Worm (Caenorhabditis elegans): ENCODE measurements around the gene C05E11.3.

Gene C05E11.3

DNA sequence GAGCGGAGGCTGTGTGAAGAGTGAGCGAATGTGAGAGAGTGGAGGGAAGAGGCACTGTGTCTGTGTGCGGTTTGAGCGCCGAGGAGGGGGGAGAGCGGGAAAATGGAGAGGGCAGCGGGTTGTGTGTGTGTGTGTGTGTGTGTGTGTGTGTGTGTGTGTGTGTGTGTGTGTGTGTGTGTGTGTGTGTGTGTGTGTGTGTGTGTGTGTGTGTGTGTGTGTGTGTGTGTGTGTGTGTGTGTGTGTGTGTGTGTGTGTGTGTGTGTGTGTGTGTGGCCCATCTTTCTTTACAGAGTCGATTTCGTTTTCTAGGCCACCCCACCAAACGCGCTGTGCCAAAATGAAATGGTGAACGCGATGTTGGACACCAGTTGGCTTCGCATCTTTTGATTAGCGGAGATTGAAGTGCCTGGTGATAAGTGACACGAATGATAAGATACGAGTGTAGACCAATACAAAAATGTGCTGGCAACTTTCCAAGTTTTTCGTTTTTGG, 28.4 kb downstream of the C05E11.3 start (continued):
- TF ChIP-seq zip-4 (GFP tag; optimal IDR thresholded peaks at IDR 0.05) (peak; percentile 82), swsn-7 (tag; optimal IDR thresholded peaks at IDR 0.05) (peak; percentile 82), snu-23 (GFP tag; optimal IDR thresholded peaks at IDR 0.05) (peak; percentile 58), nhr-19 (GFP tag; conservative IDR thresholded peaks at IDR 0.05) (peak; percentile 94), isw-1 (GFP tag; IDR thresholded peaks at IDR 0.05) (peak; percentile 47), pax-3 (tag; optimal IDR thresholded peaks at IDR 0.05) (peak; percentile 93), nhr-47 (tag; optimal IDR thresholded peaks at IDR 0.05) (peak; percentile 85), irx-1 (tag; optimal IDR thresholded peaks at IDR 0.05) (peak; percentile 78), xbp-1 (tag; optimal IDR thresholded peaks at IDR 0.05) (peak; percentile 74), blmp-1 (tag; optimal IDR thresholded peaks at IDR 0.05) (peak; percentile 34), nhr-85 (tag) (peak; percentile 98), ztf-11 (tag; optimal IDR thresholded peaks at IDR 0.05) (peak in 1 of 2 experiments; percentile 75), unc-98 (GFP tag; IDR thresholded peaks at IDR 0.05) (peak; percentile 51; the same call in 1 of the 2 replicates), nhr-90 (tag; optimal IDR thresholded peaks at IDR 0.05; ENCODE audit: poor library complexity) (peak; percentile 81), lin-14 (GFP tag; optimal IDR thresholded peaks at IDR 0.05) (peak; percentile 98), skn-1 (tag; optimal IDR thresholded peaks at IDR 0.05) (peak; percentile 14), dpl-1 (GFP tag; optimal IDR thresholded peaks at IDR 0.05) (peak in 1 of 3 experiments; percentile 16), mab-9 (GFP tag; IDR thresholded peaks at IDR 0.05) (peak; percentile 93), dsc-1 (tag; optimal IDR thresholded peaks at IDR 0.05) (peak; percentile 45), ceh-8 (GFP tag; optimal IDR thresholded peaks at IDR 0.05) (peak; percentile 93), lsy-2 (tag; optimal IDR thresholded peaks at IDR 0.05) (peak in 1 of 2 experiments; percentile 65), ztf-4 (tag; optimal IDR thresholded peaks at IDR 0.05) (peak; percentile 66), fkh-8 (tag; optimal IDR thresholded peaks at IDR 0.05) (peak; percentile 92), unc-86 (tag; optimal IDR thresholded peaks at IDR 0.05) (peak; percentile 79), elt-2 (tag; optimal IDR thresholded peaks at IDR 0.05) (peak; percentile 95), tbx-2 (tag; optimal IDR thresholded peaks at IDR 0.05) (peak; percentile 26)

DNA sequence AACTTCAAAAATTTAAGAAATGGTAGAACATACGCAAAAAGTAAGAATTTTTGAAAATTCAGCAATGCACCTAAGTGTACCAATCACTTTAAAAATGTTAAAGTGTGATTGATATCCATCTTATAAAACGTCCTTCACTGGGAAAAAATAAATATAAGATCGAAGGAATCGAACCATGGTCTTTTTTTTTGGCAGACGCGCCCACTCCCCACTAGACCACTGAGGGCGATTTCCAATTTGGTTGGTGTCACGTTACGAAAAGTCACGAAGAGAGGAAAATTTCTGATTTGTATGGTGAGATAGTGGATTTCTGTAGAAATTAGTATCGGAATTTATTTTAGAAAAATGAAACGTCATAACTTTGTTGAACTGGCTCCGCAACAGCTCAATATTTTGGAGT, 29.3 kb downstream of the C05E11.3 start:
- no peak for TF ChIP-seq skn-1 (tag; optimal IDR thresholded peaks at IDR 0.05)

DNA sequence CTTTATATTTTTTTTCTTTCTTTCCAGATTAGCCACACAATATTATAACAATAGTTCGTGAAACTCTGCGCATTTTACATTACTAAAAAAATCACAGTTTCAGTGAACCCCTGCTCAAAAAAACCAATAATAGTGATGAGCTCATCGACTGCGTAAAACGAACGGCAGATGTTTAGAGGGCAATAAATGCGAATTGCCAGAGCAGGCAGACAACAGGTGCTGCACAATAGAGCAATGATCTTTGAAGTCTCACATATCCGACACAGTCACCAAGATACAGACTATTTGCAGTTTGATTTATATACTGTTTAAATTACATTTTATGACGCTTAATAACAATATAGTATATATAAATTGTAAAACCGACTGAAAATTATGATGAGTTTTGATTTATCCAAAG, 31.6 kb downstream of the C05E11.3 start:
- TF ChIP-seq snpc-4 (tag; optimal IDR thresholded peaks at IDR 0.05) (no peak), nhr-20 (tag; optimal IDR thresholded peaks at IDR 0.05) (no peak), grh-1 (GFP tag; IDR thresholded peaks at IDR 0.05) (no peak), dsc-1 (tag; optimal IDR thresholded peaks at IDR 0.05) (no peak), nhr-28 (tag; optimal IDR thresholded peaks at IDR 0.05) (no peak), ets-5 (GFP tag; IDR thresholded peaks at IDR 0.05) (no peak), ceh-90 (tag; optimal IDR thresholded peaks at IDR 0.05) (no peak), ceh-88 (GFP tag; IDR thresholded peaks at IDR 0.05) (no peak), nhr-19 (GFP tag; conservative IDR thresholded peaks at IDR 0.05) (no peak), F16B12.6 (tag; optimal IDR thresholded peaks at IDR 0.05) (no peak), zip-4 (GFP tag; optimal IDR thresholded peaks at IDR 0.05) (no peak), sptf-1 (tag; optimal IDR thresholded peaks at IDR 0.05) (no peak)

DNA sequence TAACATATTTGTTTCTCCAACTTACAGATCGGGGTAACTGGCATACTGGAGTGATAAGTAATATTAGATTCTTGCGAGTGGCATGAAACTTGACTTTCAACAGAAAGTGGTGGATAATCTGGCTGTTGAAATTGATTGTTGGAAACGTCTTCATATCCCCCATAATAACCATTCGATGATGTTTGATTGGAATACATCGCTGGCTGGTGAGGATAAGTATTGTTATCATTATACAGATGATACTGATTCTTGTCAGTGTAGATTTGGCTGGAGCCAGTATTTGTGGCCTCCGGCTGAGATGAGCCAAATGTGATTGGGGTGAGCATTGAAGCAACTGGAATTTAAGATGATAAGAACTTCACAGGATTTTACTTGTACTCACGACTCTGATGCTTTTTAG, 37.0 kb downstream of the C05E11.3 start:
- TF ChIP-seq ceh-8 (GFP tag; optimal IDR thresholded peaks at IDR 0.05) (no peak), nhr-90 (tag; optimal IDR thresholded peaks at IDR 0.05; ENCODE audit: poor library complexity) (no peak), mdl-1 (tag; optimal IDR thresholded peaks at IDR 0.05) (no peak), tlp-1 (tag; optimal IDR thresholded peaks at IDR 0.05) (no peak), xbp-1 (tag; optimal IDR thresholded peaks at IDR 0.05) (no peak)

Measured in whole organism, L1 larva.